Fruit fly (Drosophila melanogaster): ENCODE results near the gene twin.
A peak's percentile ranks its signal among the peaks of the same experiment; 100 is the strongest.

Gene twin

dm6 chr3R:24186188-24186587 is 35.6 kb downstream of the twin start, which contains the start of gene mora (continued):
- no peak for TF ChIP-seq hkb (optimal IDR thresholded peaks at IDR 0.05)
- no peak for TF ChIP-seq hkb (GFP tag; IDR thresholded peaks at IDR 0.05)
- TF ChIP-seq dan (GFP tag; IDR thresholded peaks at IDR 0.05) = no peak
- TF ChIP-seq Bdp1 (GFP tag; optimal IDR thresholded peaks at IDR 0.05) = no peak
- no peak for TF ChIP-seq btn (GFP tag; optimal IDR thresholded peaks at IDR 0.05)
- TF ChIP-seq Drgx (GFP tag; IDR thresholded peaks at IDR 0.05) = no peak
- TF ChIP-seq CG11723 (GFP tag; optimal IDR thresholded peaks at IDR 0.05) = no peak
- TF ChIP-seq CG43689 (GFP tag; IDR thresholded peaks at IDR 0.05) = no peak
- no peak for TF ChIP-seq her (GFP tag; optimal IDR thresholded peaks at IDR 0.05)
- no peak for TF ChIP-seq slou (GFP tag; optimal IDR thresholded peaks at IDR 0.05)
- TF ChIP-seq dmrt99B (tag; optimal IDR thresholded peaks at IDR 0.05) = no peak
- peak; percentile 65 for TF ChIP-seq pzg (GFP tag; optimal IDR thresholded peaks at IDR 0.05)
- no peak for TF ChIP-seq Nf-YC (tag; optimal IDR thresholded peaks at IDR 0.05)
- TF ChIP-seq Deaf1 (tag; optimal IDR thresholded peaks at IDR 0.05) = no peak
- TF ChIP-seq CG10959 (GFP tag; IDR thresholded peaks at IDR 0.05) = no peak
- TF ChIP-seq CG14014 (GFP tag; IDR thresholded peaks at IDR 0.05) = no peak
- no peak for TF ChIP-seq CG8281 (tag; optimal IDR thresholded peaks at IDR 0.05)
- 0 out of 2 replicates have a peak, but pooled peaks have one; percentile 28 for TF ChIP-seq Scr (GFP tag; IDR thresholded peaks at IDR 0.05; ENCODE audit: partially characterized antibody)
- TF ChIP-seq fru (optimal IDR thresholded peaks at IDR 0.05) = no peak
- no peak for TF ChIP-seq CG9609 (GFP tag; optimal IDR thresholded peaks at IDR 0.05)
- no peak for TF ChIP-seq CG15073 (GFP tag; optimal IDR thresholded peaks at IDR 0.05)
- TF ChIP-seq crc (GFP tag; optimal IDR thresholded peaks at IDR 0.05) = no peak
- no peak for TF ChIP-seq CTCF (GFP tag; optimal IDR thresholded peaks at IDR 0.05)
- TF ChIP-seq CG15269 (tag; optimal IDR thresholded peaks at IDR 0.05) = no peak
- TF ChIP-seq CG12942 (GFP tag; optimal IDR thresholded peaks at IDR 0.05) = no peak
- no peak for TF ChIP-seq CG2129 (GFP tag; IDR thresholded peaks at IDR 0.05; ENCODE audit: partially characterized antibody)
- TF ChIP-seq tgo (GFP tag; IDR thresholded peaks at IDR 0.05) = no peak
- peak; percentile 88 for TF ChIP-seq gfzf (GFP tag; optimal IDR thresholded peaks at IDR 0.05)
- no peak for TF ChIP-seq Nf-YA (GFP tag; IDR thresholded peaks at IDR 0.05)
- peak; percentile 86 for TF ChIP-seq CG9797 (GFP tag; optimal IDR thresholded peaks at IDR 0.05)
- TF ChIP-seq CG15514 (GFP tag; optimal IDR thresholded peaks at IDR 0.05) = peak; percentile 6
- no peak for TF ChIP-seq CG10321 (GFP tag; IDR thresholded peaks at IDR 0.05)
- TF ChIP-seq CHES-1-like (GFP tag; optimal IDR thresholded peaks at IDR 0.05) = no peak
- TF ChIP-seq CG4282 (GFP tag; optimal IDR thresholded peaks at IDR 0.05) = no peak
- no peak for TF ChIP-seq CG17186 (GFP tag; optimal IDR thresholded peaks at IDR 0.05)
- TF ChIP-seq BEAF-32 (GFP tag; optimal IDR thresholded peaks at IDR 0.05) = peak; percentile 47
- peak; percentile 40 for TF ChIP-seq CG14710 (tag; optimal IDR thresholded peaks at IDR 0.05)
- no peak for TF ChIP-seq pnt (GFP tag; optimal IDR thresholded peaks at IDR 0.05)
- TF ChIP-seq fd3F (GFP tag; optimal IDR thresholded peaks at IDR 0.05) = no peak
- TF ChIP-seq CG7372 (GFP tag; IDR thresholded peaks at IDR 0.05) = no peak
- no peak for TF ChIP-seq jumu (GFP tag; optimal IDR thresholded peaks at IDR 0.05)
- TF ChIP-seq crol (GFP tag; IDR thresholded peaks at IDR 0.05) = 0 out of 2 replicates have a peak, but pooled peaks have one; percentile 32
- TF ChIP-seq CG16813 (GFP tag; IDR thresholded peaks at IDR 0.05; ENCODE audit: partially characterized antibody) = no peak
- no peak for TF ChIP-seq chif (GFP tag; optimal IDR thresholded peaks at IDR 0.05)
- TF ChIP-seq E2f2 (GFP tag; IDR thresholded peaks at IDR 0.05) = peak; percentile 95
- TF ChIP-seq gsb (GFP tag; IDR thresholded peaks at IDR 0.05) = no peak
- no peak for TF ChIP-seq CG10147 (GFP tag; optimal IDR thresholded peaks at IDR 0.05)
- TF ChIP-seq Sin3A (optimal IDR thresholded peaks at IDR 0.05) = peak; percentile 40
- TF ChIP-seq bigmax (GFP tag; optimal IDR thresholded peaks at IDR 0.05) = peak; percentile 13
- TF ChIP-seq CG17612 (GFP tag; IDR thresholded peaks at IDR 0.05) = no peak
- peak; percentile 50 for TF ChIP-seq CG2116 (GFP tag; optimal IDR thresholded peaks at IDR 0.05)
- TF ChIP-seq CG2712 (tag; optimal IDR thresholded peaks at IDR 0.05) = no peak
- no peak for TF ChIP-seq MTF-1 (GFP tag; optimal IDR thresholded peaks at IDR 0.05; ENCODE audit: borderline replicate concordance)
- no peak for TF ChIP-seq NK7.1 (GFP tag; optimal IDR thresholded peaks at IDR 0.05)
